Worm (Caenorhabditis elegans): ENCODE results near the gene ZK809.5.

DNA sequence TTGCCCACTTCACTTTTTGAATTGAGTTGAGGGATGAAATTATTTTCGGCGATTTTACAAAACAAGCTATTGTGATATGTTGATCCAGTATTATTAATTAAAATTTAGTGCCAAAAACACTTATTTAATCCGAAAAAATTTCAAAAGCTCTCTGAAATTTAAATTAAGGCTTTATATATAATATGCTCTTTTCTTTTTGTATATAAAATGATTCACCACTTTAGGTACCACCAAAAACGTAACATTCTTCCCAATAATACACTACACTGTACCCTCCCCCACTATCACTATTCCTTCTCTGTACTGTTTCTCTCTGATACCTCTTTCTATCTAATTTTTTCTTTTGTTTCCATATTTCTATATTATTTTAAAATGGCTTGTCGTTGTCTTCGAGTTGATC is 12.7 kb upstream of the ZK809.5 start, which contains the start of gene prx-2:
- TF ChIP-seq W03F9.2 (tag; optimal IDR thresholded peaks at IDR 0.05) (no peak), him-1 (tag; optimal IDR thresholded peaks at IDR 0.05) (no peak), dao-5 (tag; optimal IDR thresholded peaks at IDR 0.05) (no peak)
